Fruit fly (Drosophila melanogaster) whole organism, embryonic: Measurements from ENCODE around the gene Slh.

Experiments
- Aef1 ChIP-seq: fragments of 200-800 bp; sonication (Bioruptor generic); IDR thresholded peaks from 3 replicates; pipeline ENCODE4 v1.3.6; 2022; ENCODE audit warnings: missing biosample characterization, missing genetic modification characterization
- Asciz ChIP-seq: fragments of 200-800 bp; sonication (Bioruptor generic); optimal IDR thresholded peaks from 2 replicates; lab custom pipeline; 2017; ENCODE audit warnings: missing biosample characterization, mild to moderate bottlenecking, missing genetic modification characterization, missing genetic modification reagents
- Blimp-1 ChIP-seq: fragments of 200-800 bp; sonication (Bioruptor generic); optimal IDR thresholded peaks from 3 replicates; lab custom pipeline; 2018; ENCODE audit warnings: missing biosample characterization, missing genetic modification characterization, mild to moderate bottlenecking, moderate library complexity, missing genetic modification reagents
- CG10267 ChIP-seq: fragments of 200-800 bp; sonication (Bioruptor generic); optimal IDR thresholded peaks from 2 replicates; lab custom pipeline; 2018; ENCODE audit warnings: missing biosample characterization, mild to moderate bottlenecking, missing genetic modification characterization, moderate library complexity
- CG10366 ChIP-seq: fragments of 200-800 bp; sonication (Bioruptor generic); IDR thresholded peaks from 2 replicates; pipeline ENCODE4 v1.3.6; 2022; ENCODE audit warnings: missing biosample characterization, missing genetic modification characterization
- CG11696 ChIP-seq: fragments of 200-800 bp; sonication (Bioruptor generic); IDR thresholded peaks from 2 replicates; pipeline ENCODE4 v1.3.6; 2022; ENCODE audit warnings: missing biosample characterization, missing genetic modification characterization
- CG12155 ChIP-seq: fragments of 200-800 bp; sonication (Bioruptor generic); optimal IDR thresholded peaks from 3 replicates; lab custom pipeline; 2016; ENCODE audit warnings: missing biosample characterization, missing genetic modification characterization
- CG12391 ChIP-seq: fragments of 200-800 bp; sonication (Bioruptor generic); optimal IDR thresholded peaks from 3 replicates; lab custom pipeline; 2018; ENCODE audit warnings: missing biosample characterization, mild to moderate bottlenecking, missing genetic modification characterization, moderate library complexity
- CG13894 ChIP-seq: fragments of 200-800 bp; sonication (Bioruptor generic); optimal IDR thresholded peaks from 3 replicates; lab custom pipeline; 2018; ENCODE audit warnings: missing biosample characterization, mild to moderate bottlenecking, missing genetic modification characterization, moderate library complexity
- CG15514 ChIP-seq: fragments of 200-800 bp; sonication (Bioruptor generic); optimal IDR thresholded peaks from 3 replicates; lab custom pipeline; 2017; ENCODE audit warnings: missing biosample characterization, missing genetic modification characterization, mild to moderate bottlenecking, moderate library complexity, missing genetic modification reagents
- CG15601 ChIP-seq: fragments of 200-800 bp; sonication (Bioruptor generic); optimal IDR thresholded peaks from 3 replicates; lab custom pipeline; 2019; ENCODE audit warnings: missing biosample characterization, mild to moderate bottlenecking, missing genetic modification characterization, moderate library complexity
- CG1602 ChIP-seq: fragments of 200-800 bp; sonication (Bioruptor generic); optimal IDR thresholded peaks from 3 replicates; lab custom pipeline; 2016; ENCODE audit warnings: missing biosample characterization, missing genetic modification characterization
- CG2712 ChIP-seq: fragments of 200-800 bp; optimal IDR thresholded peaks from 3 replicates; lab custom pipeline; 2019; ENCODE audit warnings: missing biosample characterization, mild to moderate bottlenecking, missing genetic modification characterization, moderate library complexity
- CG31441 ChIP-seq: fragments of 200-800 bp; sonication (Bioruptor generic); IDR thresholded peaks from 2 replicates; pipeline ENCODE4 v1.3.6; 2022; ENCODE audit warnings: missing biosample characterization, missing genetic modification characterization
- CG32767 ChIP-seq: fragments of 200-800 bp; sonication (Bioruptor generic); IDR thresholded peaks from 2 replicates; pipeline ENCODE4 v1.3.6; 2022; ENCODE audit warnings: missing biosample characterization, missing genetic modification characterization
- CG33213 ChIP-seq: fragments of 200-800 bp; sonication (Bioruptor generic); optimal IDR thresholded peaks from 3 replicates; lab custom pipeline; 2016; ENCODE audit warnings: missing biosample characterization, missing genetic modification characterization
- CG6683 ChIP-seq: fragments of 200-800 bp; sonication (Bioruptor generic); optimal IDR thresholded peaks from 2 replicates; lab custom pipeline; 2017; ENCODE audit warnings: missing biosample characterization, mild to moderate bottlenecking, missing genetic modification characterization, missing genetic modification reagents
- CG6791 ChIP-seq: fragments of 200-800 bp; sonication (Bioruptor generic); IDR thresholded peaks from 3 replicates; pipeline ENCODE4 v1.3.6; 2022; ENCODE audit warnings: missing biosample characterization, missing genetic modification characterization; ENCODE audit not compliant: partially characterized antibody
- CG8944 ChIP-seq: fragments of 200-800 bp; sonication (Bioruptor generic); optimal IDR thresholded peaks from 3 replicates; lab custom pipeline; 2016; ENCODE audit warnings: missing biosample characterization, missing genetic modification characterization
- CG9876 ChIP-seq: fragments of 200-800 bp; sonication (Bioruptor generic); optimal IDR thresholded peaks from 2 replicates; lab custom pipeline; 2016; ENCODE audit warnings: missing biosample characterization, missing genetic modification characterization
- Dbx ChIP-seq: fragments of 200-800 bp; sonication (Bioruptor generic); IDR thresholded peaks from 3 replicates; pipeline ENCODE4 v1.3.6; 2022; ENCODE audit warnings: missing biosample characterization, missing genetic modification characterization
- ERR ChIP-seq: fragments of 200-800 bp; sonication (Bioruptor generic); optimal IDR thresholded peaks from 2 replicates; lab custom pipeline; 2016; ENCODE audit warnings: missing biosample characterization, missing genetic modification characterization
- Eip74EF ChIP-seq, 2 experiments: fragments of 200-800 bp in 1 of 2; fragments of >200 bp in 1 of 2; sonication (Bioruptor generic) in 1 of 2; optimal IDR thresholded peaks; 2 replicates each; lab custom pipeline; 2017 to 2019; ENCODE audit warnings: missing biosample characterization in 2 of 2, missing genetic modification characterization in 2 of 2, mild to moderate bottlenecking in 1 of 2, moderate library complexity in 1 of 2
- Ets65A ChIP-seq: fragments of 200-800 bp; sonication (Bioruptor generic); peaks from one replicate; lab custom pipeline; 2016; ENCODE audit warnings: missing biosample characterization, missing genetic modification characterization
- Fer2 ChIP-seq: fragments of 200-800 bp; sonication (Bioruptor generic); optimal IDR thresholded peaks from 2 replicates; lab custom pipeline; 2018; ENCODE audit warnings: missing biosample characterization, mild to moderate bottlenecking, missing genetic modification characterization, moderate library complexity
- HLH4C ChIP-seq: fragments of 200-800 bp; sonication (Bioruptor generic); IDR thresholded peaks from 3 replicates; pipeline ENCODE4 v1.3.6; 2022; ENCODE audit warnings: missing biosample characterization, missing genetic modification characterization; ENCODE audit not compliant: partially characterized antibody
- HLHmδ ChIP-seq: fragments of 200-800 bp; sonication (Bioruptor generic); optimal IDR thresholded peaks from 2 replicates; lab custom pipeline; 2018; ENCODE audit warnings: missing biosample characterization, mild to moderate bottlenecking, missing genetic modification characterization, moderate library complexity
- NK7.1 ChIP-seq: fragments of 200-800 bp; sonication (Bioruptor generic); optimal IDR thresholded peaks from 3 replicates; lab custom pipeline; 2016; ENCODE audit warnings: missing biosample characterization, missing genetic modification characterization
- Rfx ChIP-seq: fragments of 200-800 bp; sonication (Bioruptor generic); IDR thresholded peaks from 2 replicates; pipeline ENCODE4 v1.3.6; 2022; ENCODE audit warnings: missing biosample characterization, missing genetic modification characterization
- Vsx1 ChIP-seq: fragments of 200-800 bp; sonication (Bioruptor generic); optimal IDR thresholded peaks from 2 replicates; lab custom pipeline; 2017; ENCODE audit warnings: missing biosample characterization, mild to moderate bottlenecking, missing genetic modification characterization, missing genetic modification reagents
- aop ChIP-seq: fragments of 200-800 bp; sonication (Bioruptor generic); IDR thresholded peaks from 2 replicates; pipeline ENCODE4 v1.3.6; 2022; ENCODE audit warnings: missing biosample characterization, missing genetic modification characterization
- bcd ChIP-seq: fragments of 200-800 bp; sonication (Bioruptor generic); optimal IDR thresholded peaks from 2 replicates; lab custom pipeline; 2017; ENCODE audit warnings: missing biosample characterization, mild to moderate bottlenecking, missing genetic modification characterization
- eve ChIP-seq, 2 experiments: fragments of >200 bp; optimal IDR thresholded peaks; 2 replicates each; lab custom pipeline; 2017; ENCODE audit warnings: missing biosample characterization in 2 of 2, missing genetic modification characterization in 2 of 2
- eyg ChIP-seq: fragments of 200-800 bp; sonication (Bioruptor generic); optimal IDR thresholded peaks from 3 replicates; lab custom pipeline; 2016; ENCODE audit warnings: missing biosample characterization, missing genetic modification characterization
- gro ChIP-seq: fragments of 200-800 bp; sonication (Bioruptor generic); optimal IDR thresholded peaks from 2 replicates; lab custom pipeline; 2016; ENCODE audit warnings: missing biosample characterization, missing genetic modification characterization
- kay ChIP-seq: fragments of 200-800 bp; sonication (Bioruptor generic); optimal IDR thresholded peaks from 2 replicates; lab custom pipeline; 2016; ENCODE audit warnings: missing biosample characterization, missing genetic modification characterization
- klu ChIP-seq: fragments of 200-800 bp; sonication (Bioruptor generic); IDR thresholded peaks from 2 replicates; pipeline ENCODE4 v1.3.6; 2022; ENCODE audit warnings: missing biosample characterization, missing genetic modification characterization
- lilli ChIP-seq: fragments of 200-800 bp; sonication (Bioruptor generic); optimal IDR thresholded peaks from 3 replicates; lab custom pipeline; 2016; ENCODE audit warnings: missing biosample characterization, missing genetic modification characterization
- luna ChIP-seq: fragments of 200-800 bp; sonication (Bioruptor generic); optimal IDR thresholded peaks from 2 replicates; lab custom pipeline; 2016; ENCODE audit warnings: missing biosample characterization, missing genetic modification characterization
- mld ChIP-seq: fragments of 200-800 bp; sonication (Bioruptor generic); IDR thresholded peaks from 3 replicates; pipeline ENCODE4 v1.3.6; 2022; ENCODE audit warnings: missing biosample characterization, missing genetic modification characterization; ENCODE audit not compliant: partially characterized antibody
- oc ChIP-seq: fragments of 200-800 bp; sonication (Bioruptor generic); optimal IDR thresholded peaks from 2 replicates; lab custom pipeline; 2018; ENCODE audit warnings: missing biosample characterization, mild to moderate bottlenecking, missing genetic modification characterization, moderate library complexity
- pnt ChIP-seq: fragments of 200-800 bp; sonication (Bioruptor generic); optimal IDR thresholded peaks from 3 replicates; lab custom pipeline; 2016; ENCODE audit warnings: missing biosample characterization, missing genetic modification characterization
- sima ChIP-seq: fragments of 200-800 bp; sonication (Bioruptor generic); optimal IDR thresholded peaks from 2 replicates; lab custom pipeline; 2016; ENCODE audit warnings: missing biosample characterization, missing genetic modification characterization
- sisA ChIP-seq: fragments of 200-800 bp; sonication (Bioruptor generic); IDR thresholded peaks from 2 replicates; pipeline ENCODE4 v1.3.6; 2022; ENCODE audit warnings: missing biosample characterization, missing genetic modification characterization
- ssp ChIP-seq: fragments of 200-800 bp; sonication (Bioruptor generic); IDR thresholded peaks from 2 replicates; pipeline ENCODE4 v1.3.6; 2022; ENCODE audit warnings: missing biosample characterization, missing genetic modification characterization
- tap ChIP-seq: fragments of 200-800 bp; optimal IDR thresholded peaks from 3 replicates; lab custom pipeline; 2019; ENCODE audit warnings: missing biosample characterization, mild to moderate bottlenecking, missing genetic modification characterization, moderate library complexity
- tup ChIP-seq: fragments of 200-800 bp; sonication (Bioruptor generic); optimal IDR thresholded peaks from 2 replicates; lab custom pipeline; 2016; ENCODE audit warnings: missing biosample characterization, mild to moderate bottlenecking, missing genetic modification characterization, moderate library complexity
- zfh2 ChIP-seq: fragments of 200-800 bp; sonication (Bioruptor generic); optimal IDR thresholded peaks from 2 replicates; lab custom pipeline; 2016; ENCODE audit warnings: missing biosample characterization, missing genetic modification characterization

Gene Slh

DNA sequence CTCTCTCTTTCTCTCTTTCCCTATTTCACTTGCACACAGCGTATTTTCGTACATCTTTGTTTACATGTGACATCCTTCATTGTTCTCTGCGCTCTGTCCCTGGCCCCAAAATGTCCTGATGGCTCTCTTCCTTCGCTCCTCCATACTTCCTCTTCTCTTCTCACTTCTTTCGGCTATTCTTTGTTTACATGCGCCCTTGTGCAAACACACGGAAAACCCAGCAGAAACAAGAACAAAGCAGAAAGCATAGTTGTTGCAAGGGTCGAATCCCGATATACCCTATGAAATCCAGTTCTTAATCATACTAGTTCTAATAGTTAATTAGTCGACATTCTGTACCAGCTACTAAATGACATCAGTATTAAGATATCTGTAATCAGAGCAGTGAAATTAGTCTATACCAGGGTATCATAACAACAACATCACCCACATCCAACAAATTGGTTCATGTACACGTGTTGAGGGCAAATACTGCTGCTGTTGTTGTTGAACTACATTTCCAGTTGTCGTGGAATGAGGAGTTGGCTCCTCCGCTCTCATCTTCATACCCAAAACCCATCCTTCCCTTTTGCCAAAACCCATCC, 2.1 kb upstream of the Slh start (continued):
- TF ChIP-seq Eip74EF (GFP tag; optimal IDR thresholded peaks at IDR 0.05; lab: Kevin White, UChicago) = peak in 1 of 2 experiments; percentile 24
- TF ChIP-seq aop (GFP tag; lab: Robert Waterston, UW) = no peak
- peak; percentile 32 for TF ChIP-seq Asciz
- TF ChIP-seq Fer2 (tag; lab: Kevin White, UChicago) = no peak
- TF ChIP-seq klu (GFP tag; lab: Robert Waterston, UW) = no peak
- TF ChIP-seq mld = no peak
- peak; percentile 6 for TF ChIP-seq CG15601 (tag; lab: Kevin White, UChicago)
- TF ChIP-seq CG6791 (GFP tag; lab: Robert Waterston, UW) = no peak
- TF ChIP-seq NK7.1 (GFP tag; lab: Kevin White, UChicago) = no peak
- TF ChIP-seq CG31441 (GFP tag; lab: Robert Waterston, UW) = no peak
- no peak for TF ChIP-seq CG9876 (GFP tag; lab: Kevin White, UChicago)
- no peak for TF ChIP-seq HLHmδ (GFP tag; lab: Kevin White, UChicago)
- TF ChIP-seq CG12155 (GFP tag; lab: Kevin White, UChicago) = no peak
- TF ChIP-seq lilli (GFP tag; lab: Kevin White, UChicago) = peak; percentile 2
- no peak for TF ChIP-seq gro (GFP tag; lab: Kevin White, UChicago)
- no peak for TF ChIP-seq ssp (GFP tag; lab: Robert Waterston, UW)
- no peak for TF ChIP-seq CG10366
- no peak for TF ChIP-seq tup (GFP tag; lab: Kevin White, UChicago)
- no peak for TF ChIP-seq sima (GFP tag; lab: Kevin White, UChicago)
- TF ChIP-seq tap (tag; lab: Kevin White, UChicago) = no peak
- TF ChIP-seq HLH4C = no peak
- TF ChIP-seq Blimp-1 = no peak
- peak; percentile 30; the same call in 1 of the 2 replicates for TF ChIP-seq sisA (GFP tag; lab: Robert Waterston, UW)
- no peak for TF ChIP-seq ERR (GFP tag; lab: Kevin White, UChicago)
- TF ChIP-seq Aef1 = no peak
- no peak for TF ChIP-seq CG32767
- no peak for TF ChIP-seq CG10267 (tag; lab: Kevin White, UChicago)
- TF ChIP-seq pnt (GFP tag; lab: Kevin White, UChicago) = peak; percentile 26
- peak; percentile 34 for TF ChIP-seq CG8944 (GFP tag; lab: Kevin White, UChicago)
- TF ChIP-seq, all 482 proteins: peak for 111

DNA sequence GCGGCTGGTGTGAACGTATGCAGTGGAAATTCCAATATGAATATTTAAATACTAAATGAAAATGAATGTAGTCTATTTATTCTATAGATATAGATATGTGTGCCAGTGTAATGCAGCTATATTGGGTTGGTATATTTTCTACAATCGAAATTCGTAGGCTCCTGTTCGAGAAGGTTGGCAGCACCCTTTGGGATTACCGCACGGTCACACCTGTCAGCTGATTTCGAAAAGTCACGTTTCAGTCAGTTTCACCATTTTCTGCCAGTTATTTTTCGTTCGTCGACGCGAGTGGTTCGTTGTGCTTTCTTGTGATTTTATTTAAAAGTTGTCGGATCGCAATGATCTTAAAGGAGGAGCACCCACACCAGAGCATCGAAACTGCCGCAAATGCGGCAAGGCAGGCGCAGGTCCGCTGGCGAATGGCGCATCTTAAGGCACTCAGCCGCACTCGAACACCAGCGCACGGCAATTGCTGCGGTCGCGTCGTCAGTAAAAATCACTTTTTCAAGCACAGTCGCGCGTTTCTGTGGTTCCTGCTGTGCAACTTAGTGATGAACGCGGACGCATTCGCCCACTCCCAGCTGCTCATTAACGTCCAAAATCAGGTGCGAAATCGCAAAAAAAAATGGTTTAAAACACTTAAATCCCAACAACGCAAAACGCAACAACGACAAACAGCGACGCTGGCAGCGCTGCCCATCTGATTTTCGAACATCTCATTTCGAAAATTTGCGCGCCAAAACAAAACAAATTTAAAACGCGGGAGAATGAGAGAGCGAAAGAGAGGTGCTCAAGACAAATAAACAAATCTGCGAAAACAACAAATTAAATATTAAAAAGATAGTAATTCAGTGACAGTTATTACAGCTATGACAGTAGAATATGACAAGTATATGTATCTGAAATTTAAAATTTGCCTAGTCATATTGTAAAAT, 488 bp upstream of the Slh start, which contains the start of gene oaf:
oaf (plus strand) TSS at position 264 of the 935 bp plus-strand sequence.
- TF ChIP-seq ssp (GFP tag; lab: Robert Waterston, UW) (peak; percentile 99), Vsx1 (GFP tag; lab: Kevin White, UChicago) (no peak), eyg (GFP tag; lab: Kevin White, UChicago) (peak; percentile 40), Dbx (GFP tag; lab: Robert Waterston, UW) (no peak; the same call in 1 of the 3 replicates), CG15514 (GFP tag; lab: Kevin White, UChicago) (peak; percentile 60), oc (tag; lab: Kevin White, UChicago) (peak; percentile 86), Rfx (GFP tag; lab: Robert Waterston, UW) (peak; percentile 68), CG1602 (GFP tag; lab: Kevin White, UChicago) (peak; percentile 11), eve (GFP tag; optimal IDR thresholded peaks at IDR 0.05; lab: Kevin White, UChicago) (no peak), CG12391 (peak; percentile 77), CG6683 (GFP tag; lab: Kevin White, UChicago) (no peak), bcd (GFP tag; lab: Kevin White, UChicago) (peak; percentile 77), Ets65A (peak; percentile 97), CG13894 (tag; lab: Kevin White, UChicago) (peak; percentile 58), luna (GFP tag; lab: Kevin White, UChicago) (no peak), CG11696 (GFP tag; lab: Robert Waterston, UW) (no peak), zfh2 (GFP tag; lab: Kevin White, UChicago) (peak; percentile 45), CG2712 (tag; lab: Kevin White, UChicago) (peak; percentile 71), CG33213 (GFP tag; lab: Kevin White, UChicago) (peak; percentile 56), kay (GFP tag; lab: Kevin White, UChicago) (peak; percentile 52), CG15601 (tag; lab: Kevin White, UChicago) (peak; percentile 73)
